Fruit fly (Drosophila melanogaster) whole organism, prepupa: ENCODE data around the gene Nepl18.

ENCODE experiments used
- Blimp-1 ChIP-seq: fragments of 200-800 bp; sonication (Bioruptor generic); optimal IDR thresholded peaks from 3 replicates; lab custom pipeline; 2017; ENCODE audit warnings: missing biosample characterization, missing genetic modification characterization, mild to moderate bottlenecking, moderate library complexity, missing genetic modification reagents
- CG11294 ChIP-seq: fragments of 200-800 bp; sonication (Bioruptor generic); IDR thresholded peaks from 2 replicates; pipeline ENCODE4 v1.3.6; 2022; ENCODE audit warnings: missing biosample characterization, missing genetic modification characterization
- CG15336 ChIP-seq: fragments of 200-800 bp; sonication (Bioruptor generic); IDR thresholded peaks from 2 replicates; pipeline ENCODE4 v1.3.6; 2022; ENCODE audit warnings: missing biosample characterization, missing genetic modification characterization
- CG1621 ChIP-seq: fragments of 200-800 bp; sonication (Bioruptor generic); optimal IDR thresholded peaks from 3 replicates; lab custom pipeline; 2018; ENCODE audit warnings: missing biosample characterization, mild to moderate bottlenecking, missing genetic modification characterization
- CG16779 ChIP-seq: fragments of 200-800 bp; sonication (Bioruptor generic); optimal IDR thresholded peaks from 3 replicates; lab custom pipeline; 2017; ENCODE audit warnings: missing biosample characterization, mild to moderate bottlenecking, missing genetic modification characterization
- CG3032 ChIP-seq: fragments of 200-800 bp; optimal IDR thresholded peaks from 2 replicates; lab custom pipeline; 2019; ENCODE audit warnings: missing biosample characterization, mild to moderate bottlenecking, missing genetic modification characterization, moderate library complexity
- CG31627 ChIP-seq: fragments of 200-800 bp; sonication (Bioruptor generic); optimal IDR thresholded peaks from 3 replicates; lab custom pipeline; 2016; ENCODE audit warnings: missing biosample characterization, missing genetic modification characterization
- CG32006 ChIP-seq: fragments of 200-800 bp; sonication (Bioruptor generic); optimal IDR thresholded peaks from 3 replicates; lab custom pipeline; 2017; ENCODE audit warnings: missing biosample characterization, mild to moderate bottlenecking, missing genetic modification characterization
- CG3919 ChIP-seq: fragments of 200-800 bp; sonication (Bioruptor generic); optimal IDR thresholded peaks from 3 replicates; lab custom pipeline; 2016; ENCODE audit warnings: missing biosample characterization, missing genetic modification characterization
- CG4318 ChIP-seq: fragments of 200-800 bp; sonication (Bioruptor generic); optimal IDR thresholded peaks from 3 replicates; lab custom pipeline; 2017; ENCODE audit warnings: missing biosample characterization, mild to moderate bottlenecking, missing genetic modification characterization
- CG6163 ChIP-seq: fragments of 200-800 bp; sonication (Bioruptor generic); IDR thresholded peaks from 3 replicates; pipeline ENCODE4 v1.3.6; 2022; ENCODE audit warnings: missing biosample characterization, missing genetic modification characterization
- CG6276 ChIP-seq: fragments of 200-800 bp; sonication (Bioruptor generic); optimal IDR thresholded peaks from 2 replicates; lab custom pipeline; 2017; ENCODE audit warnings: missing biosample characterization, mild to moderate bottlenecking, missing genetic modification characterization
- CG6792 ChIP-seq: fragments of 200-800 bp; sonication (Bioruptor generic); optimal IDR thresholded peaks from 3 replicates; lab custom pipeline; 2016; ENCODE audit warnings: missing biosample characterization, missing genetic modification characterization
- CG6808 ChIP-seq: fragments of 200-800 bp; sonication (Bioruptor generic); optimal IDR thresholded peaks from 3 replicates; lab custom pipeline; 2017; ENCODE audit warnings: missing biosample characterization, missing genetic modification characterization, mild to moderate bottlenecking, moderate library complexity, missing genetic modification reagents
- CG6854 ChIP-seq: fragments of 200-800 bp; sonication (Bioruptor generic); optimal IDR thresholded peaks from 2 replicates; lab custom pipeline; 2017; ENCODE audit warnings: missing biosample characterization, mild to moderate bottlenecking, missing genetic modification characterization
- CG7368 ChIP-seq: fragments of 200-800 bp; sonication (Bioruptor generic); optimal IDR thresholded peaks from 3 replicates; lab custom pipeline; 2016; ENCODE audit warnings: missing biosample characterization, missing genetic modification characterization
- CG8319 ChIP-seq: fragments of 200-800 bp; sonication (Bioruptor generic); optimal IDR thresholded peaks from 3 replicates; lab custom pipeline; 2016; ENCODE audit warnings: missing biosample characterization, missing genetic modification characterization
- CG8632 ChIP-seq: fragments of 200-800 bp; sonication (Bioruptor generic); optimal IDR thresholded peaks from 3 replicates; lab custom pipeline; 2016; ENCODE audit warnings: missing biosample characterization, missing genetic modification characterization
- CG9139 ChIP-seq: fragments of 200-800 bp; sonication (Bioruptor generic); optimal IDR thresholded peaks from 3 replicates; lab custom pipeline; 2017; ENCODE audit warnings: missing biosample characterization, mild to moderate bottlenecking, missing genetic modification characterization
- Eip78C ChIP-seq: fragments of 200-800 bp; sonication (Bioruptor generic); peaks from one replicate; lab custom pipeline; 2016; ENCODE audit warnings: missing biosample characterization, missing genetic modification characterization
- Eip93F ChIP-seq: fragments of 200-800 bp; sonication (Bioruptor generic); optimal IDR thresholded peaks from 2 replicates; lab custom pipeline; 2016; ENCODE audit warnings: missing biosample characterization, mild to moderate bottlenecking, missing genetic modification characterization
- Ets21C ChIP-seq: fragments of 200-800 bp; sonication (Bioruptor generic); optimal IDR thresholded peaks from 3 replicates; lab custom pipeline; 2016; ENCODE audit warnings: missing biosample characterization, missing genetic modification characterization
- Ets96B ChIP-seq: fragments of 200-800 bp; optimal IDR thresholded peaks from 2 replicates; lab custom pipeline; 2019; ENCODE audit warnings: missing biosample characterization, mild to moderate bottlenecking, missing genetic modification characterization, moderate library complexity
- Gug ChIP-seq: fragments of 200-800 bp; sonication (Bioruptor generic); IDR thresholded peaks from 2 replicates; pipeline ENCODE4 v1.3.6; 2022; ENCODE audit warnings: missing biosample characterization, missing genetic modification characterization
- Hr38 ChIP-seq: sonication (Bioruptor generic); optimal IDR thresholded peaks from 2 replicates; lab custom pipeline; 2016; ENCODE audit warnings: missing biosample characterization, missing genetic modification characterization
- Hr39 ChIP-seq: fragments of 200-800 bp; sonication (Bioruptor generic); optimal IDR thresholded peaks from 2 replicates; lab custom pipeline; 2016; ENCODE audit warnings: missing biosample characterization, missing genetic modification characterization
- Hr4 ChIP-seq: fragments of 200-800 bp; sonication (Bioruptor generic); optimal IDR thresholded peaks from 3 replicates; lab custom pipeline; 2016; ENCODE audit warnings: missing biosample characterization, missing genetic modification characterization
- Lpt ChIP-seq: fragments of 200-800 bp; sonication (Bioruptor generic); optimal IDR thresholded peaks from 3 replicates; lab custom pipeline; 2016; ENCODE audit warnings: missing biosample characterization, missing genetic modification characterization
- Met ChIP-seq: fragments of 200-800 bp; sonication (Bioruptor generic); optimal IDR thresholded peaks from 3 replicates; lab custom pipeline; 2016; ENCODE audit warnings: missing biosample characterization, missing genetic modification characterization
- OdsH ChIP-seq: fragments of 200-800 bp; sonication (Bioruptor generic); optimal IDR thresholded peaks from 3 replicates; lab custom pipeline; 2016; ENCODE audit warnings: missing biosample characterization, missing genetic modification characterization
- Smox ChIP-seq: fragments of 200-800 bp; sonication (Bioruptor generic); optimal IDR thresholded peaks from 3 replicates; lab custom pipeline; 2016; ENCODE audit warnings: missing biosample characterization, missing genetic modification characterization
- Sox102F ChIP-seq: fragments of 200-800 bp; sonication (Bioruptor generic); optimal IDR thresholded peaks from 2 replicates; lab custom pipeline; 2016; ENCODE audit warnings: missing biosample characterization, mild to moderate bottlenecking, missing genetic modification characterization
- Sox14 ChIP-seq: fragments of 200-800 bp; sonication (Bioruptor generic); optimal IDR thresholded peaks from 3 replicates; lab custom pipeline; 2016; ENCODE audit warnings: missing biosample characterization, missing genetic modification characterization
- achi ChIP-seq: fragments of 200-800 bp; sonication (Bioruptor generic); optimal IDR thresholded peaks from 3 replicates; lab custom pipeline; 2016; ENCODE audit warnings: missing biosample characterization, missing genetic modification characterization
- cyc ChIP-seq: fragments of 200-800 bp; sonication (Bioruptor generic); optimal IDR thresholded peaks from 3 replicates; lab custom pipeline; 2016; ENCODE audit warnings: missing biosample characterization, missing genetic modification characterization
- dsx ChIP-seq: fragments of 200-800 bp; optimal IDR thresholded peaks from 3 replicates; lab custom pipeline; 2019; ENCODE audit warnings: missing biosample characterization, mild to moderate bottlenecking, missing genetic modification characterization, moderate library complexity; ENCODE audit not compliant: poor library complexity, severe bottlenecking
- eg ChIP-seq: fragments of 200-800 bp; sonication (Bioruptor generic); IDR thresholded peaks from 3 replicates; pipeline ENCODE4 v1.3.6; 2022; ENCODE audit warnings: missing biosample characterization, missing genetic modification characterization
- fd85E ChIP-seq: fragments of 200-800 bp; sonication (Bioruptor generic); optimal IDR thresholded peaks from 3 replicates; lab custom pipeline; 2016; ENCODE audit warnings: missing biosample characterization, missing genetic modification characterization
- net ChIP-seq: fragments of 200-800 bp; sonication (Bioruptor generic); optimal IDR thresholded peaks from 3 replicates; lab custom pipeline; 2016; ENCODE audit warnings: missing biosample characterization, missing genetic modification characterization
- salr ChIP-seq, 2 experiments: fragments of 200-800 bp; sonication (Bioruptor generic); optimal IDR thresholded peaks; 3 replicates each; lab custom pipeline; 2016 to 2018; ENCODE audit warnings: missing biosample characterization in 2 of 2, missing genetic modification characterization in 2 of 2, mild to moderate bottlenecking in 1 of 2
- spab ChIP-seq: fragments of 200-800 bp; sonication (Bioruptor generic); optimal IDR thresholded peaks from 2 replicates; lab custom pipeline; 2017; ENCODE audit warnings: missing biosample characterization, mild to moderate bottlenecking, missing genetic modification characterization, missing genetic modification reagents
- ss ChIP-seq, 2 experiments: fragments of 200-800 bp; sonication (Bioruptor generic); optimal IDR thresholded peaks; 2 replicates in 1 of 2; 3 replicates in 1 of 2; lab custom pipeline; 2017 to 2018; ENCODE audit warnings: mild to moderate bottlenecking in 2 of 2, missing biosample characterization in 2 of 2, missing genetic modification characterization in 2 of 2, moderate library complexity in 1 of 2
- svp ChIP-seq: fragments of 200-800 bp; sonication (Bioruptor generic); peaks from one replicate; lab custom pipeline; 2016; ENCODE audit warnings: missing biosample characterization, missing genetic modification characterization
- topi ChIP-seq: fragments of 200-800 bp; sonication (Bioruptor generic); optimal IDR thresholded peaks from 3 replicates; lab custom pipeline; 2016; ENCODE audit warnings: missing biosample characterization, missing genetic modification characterization
- vri ChIP-seq: fragments of 200-800 bp; sonication (Bioruptor generic); optimal IDR thresholded peaks from 3 replicates; lab custom pipeline; 2016; ENCODE audit warnings: missing biosample characterization, mild to moderate bottlenecking, missing genetic modification characterization

The Nepl18 gene

DNA sequence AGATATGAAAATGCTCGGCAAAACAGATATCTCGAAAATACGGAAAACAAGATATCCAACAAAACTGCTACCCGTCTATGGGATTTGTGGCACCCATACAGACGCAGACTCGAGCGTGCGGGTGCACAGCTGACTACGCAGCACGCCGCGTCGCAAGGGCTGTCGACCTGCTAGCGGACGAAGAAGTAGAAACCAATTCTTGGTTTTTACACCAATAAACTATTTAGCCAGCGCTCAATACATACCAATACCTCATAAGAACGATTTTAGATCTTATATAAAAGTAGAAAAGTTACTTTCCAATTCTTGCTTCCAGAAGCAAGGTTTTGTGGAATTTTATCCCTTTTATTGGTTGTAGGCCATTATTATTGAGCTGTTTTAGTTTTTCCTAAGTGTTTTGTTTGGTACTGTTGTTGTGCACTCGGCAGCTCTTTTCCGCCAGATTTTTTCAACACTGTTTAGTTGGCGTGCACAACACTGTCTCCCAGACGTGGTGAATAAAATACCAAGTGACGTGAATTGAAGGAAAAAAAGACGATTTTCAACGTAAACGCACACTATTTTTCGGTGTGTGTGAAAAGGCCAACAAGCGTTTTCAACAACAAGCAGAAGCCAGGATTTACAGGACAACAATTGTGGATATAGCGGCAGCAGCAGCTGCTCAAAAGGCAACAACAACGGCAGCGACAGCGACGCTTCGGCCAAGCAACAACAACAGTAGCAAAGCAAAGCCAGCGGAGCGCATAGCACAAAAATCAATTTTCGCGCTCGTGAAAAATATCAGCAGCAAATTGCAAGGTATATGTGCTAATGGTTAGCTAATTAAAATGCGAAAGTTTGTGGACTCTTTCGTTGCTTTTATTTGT, 13.4 kb downstream of the Nepl18 start (continued):
- TF ChIP-seq Smox (peak; percentile 70), CG6276 (peak; percentile 54), CG4318 (GFP tag; lab: Kevin White, UChicago) (no peak), Eip78C (GFP tag; lab: Kevin White, UChicago) (peak; percentile 92), ss (GFP tag; optimal IDR thresholded peaks at IDR 0.05; lab: Kevin White, UChicago) (peak; percentile 53 to 62), CG32006 (GFP tag; lab: Kevin White, UChicago) (peak; percentile 82), CG16779 (tag; lab: Kevin White, UChicago) (peak; percentile 15), CG11294 (peak; percentile 71), CG9139 (GFP tag; lab: Kevin White, UChicago) (no peak), spab (GFP tag; lab: Kevin White, UChicago) (peak; percentile 33), eg (GFP tag; lab: Robert Waterston, UW) (peak; percentile 71), achi (GFP tag; lab: Kevin White, UChicago) (peak; percentile 84), CG8319 (GFP tag; lab: Kevin White, UChicago) (peak; percentile 70), Hr39 (peak; percentile 89), Hr38 (GFP tag; lab: Kevin White, UChicago) (no peak), salr (GFP tag; optimal IDR thresholded peaks at IDR 0.05; lab: Kevin White, UChicago) (peak; percentile 8 to 22), CG3919 (peak; percentile 84)

DNA sequence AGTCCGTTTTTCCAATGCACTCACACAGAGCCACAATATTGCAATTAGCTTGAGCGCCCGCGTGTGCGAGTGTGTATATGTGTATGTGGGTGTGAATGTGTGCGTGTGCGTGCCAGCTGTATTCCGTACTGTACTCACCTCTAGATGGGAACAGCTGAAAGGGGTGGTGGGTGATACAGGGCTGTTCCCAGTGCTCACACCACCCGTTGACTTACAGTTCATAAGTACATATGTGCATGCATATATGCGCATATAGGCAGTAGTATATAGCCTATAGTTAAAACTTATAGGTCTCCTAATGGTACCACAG, 14.0 kb downstream of the Nepl18 start:
- TF ChIP-seq dsx (GFP tag; lab: Kevin White, UChicago) = no peak
- TF ChIP-seq Sox14 (GFP tag; lab: Kevin White, UChicago) = no peak
- TF ChIP-seq fd85E = no peak
- no peak for TF ChIP-seq CG31627 (GFP tag; lab: Kevin White, UChicago)
- no peak for TF ChIP-seq CG6792 (GFP tag; lab: Kevin White, UChicago)
- TF ChIP-seq CG8319 (GFP tag; lab: Kevin White, UChicago) = no peak
- TF ChIP-seq Eip78C (GFP tag; lab: Kevin White, UChicago) = peak; percentile 52
- peak in 1 of 2 experiments; percentile 54 for TF ChIP-seq ss (GFP tag; optimal IDR thresholded peaks at IDR 0.05; lab: Kevin White, UChicago)
- no peak for TF ChIP-seq Gug (GFP tag; lab: Robert Waterston, UW)
- no peak for TF ChIP-seq vri (GFP tag; lab: Kevin White, UChicago)
- TF ChIP-seq Hr39 = no peak
- no peak for TF ChIP-seq topi (GFP tag; lab: Kevin White, UChicago)
- TF ChIP-seq Hr4 (GFP tag; lab: Kevin White, UChicago) = no peak
- no peak for TF ChIP-seq CG7368 (GFP tag; lab: Kevin White, UChicago)
- TF ChIP-seq net (GFP tag; lab: Kevin White, UChicago) = peak; percentile 5
- TF ChIP-seq Ets96B (tag; lab: Kevin White, UChicago) = no peak
- no peak for TF ChIP-seq cyc (GFP tag; lab: Kevin White, UChicago)
- no peak for TF ChIP-seq CG6808 (GFP tag; lab: Kevin White, UChicago)
- TF ChIP-seq Hr38 (GFP tag; lab: Kevin White, UChicago) = no peak
- no peak for TF ChIP-seq spab (GFP tag; lab: Kevin White, UChicago)
- peak; percentile 48; the same call in 1 of the 3 replicates for TF ChIP-seq eg (GFP tag; lab: Robert Waterston, UW)
- no peak for TF ChIP-seq Met (GFP tag; lab: Kevin White, UChicago)
- no peak for TF ChIP-seq CG32006 (GFP tag; lab: Kevin White, UChicago)
- no peak for TF ChIP-seq CG4318 (GFP tag; lab: Kevin White, UChicago)
- TF ChIP-seq OdsH (GFP tag; lab: Kevin White, UChicago) = no peak
- TF ChIP-seq Eip93F (GFP tag; lab: Kevin White, UChicago) = no peak
- TF ChIP-seq CG1621 (tag; lab: Kevin White, UChicago) = no peak
- TF ChIP-seq CG8632 (GFP tag; lab: Kevin White, UChicago) = no peak
- no peak for TF ChIP-seq CG6163 (GFP tag; lab: Robert Waterston, UW)
- no peak for TF ChIP-seq Sox102F
- TF ChIP-seq CG3919 = no peak
- no peak for TF ChIP-seq Blimp-1
- TF ChIP-seq Ets21C = no peak
- TF ChIP-seq svp = peak; percentile 58
- no peak for TF ChIP-seq CG3032 (tag; lab: Kevin White, UChicago)
- no peak for TF ChIP-seq CG15336 (GFP tag; lab: Robert Waterston, UW)
- TF ChIP-seq Lpt (GFP tag; lab: Kevin White, UChicago) = no peak
- TF ChIP-seq achi (GFP tag; lab: Kevin White, UChicago) = no peak
- no peak for TF ChIP-seq CG6854
